Worm (Caenorhabditis elegans): ENCODE measurements around the gene W02B3.3.
"Not testable (repeated sequence)": the region's sequence is repeated elsewhere in the genome, so short reads cannot be mapped to it uniquely, and the experiment has no call there.

Gene W02B3.3

DNA sequence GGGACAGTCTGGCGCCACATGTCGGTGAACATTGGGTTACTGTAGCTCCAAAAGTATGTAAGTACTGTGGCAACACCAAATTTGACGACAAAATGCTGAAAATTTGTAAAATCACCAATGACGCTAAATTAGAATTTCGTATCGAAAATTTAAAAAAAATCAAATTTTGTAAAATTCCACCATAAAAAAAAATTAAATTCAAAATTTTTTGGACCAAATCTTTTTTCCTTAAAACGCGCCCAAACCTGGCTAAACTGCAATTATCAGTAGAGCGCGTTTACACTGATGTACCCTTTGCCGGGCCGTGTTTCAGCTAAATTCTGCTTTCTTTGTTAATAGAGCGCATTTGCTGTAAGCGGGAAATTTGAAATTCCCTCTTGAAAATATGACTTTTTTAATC is 36.8 kb downstream of the W02B3.3 start, which contains the start of gene T19C3.6:
Gene T19C3.6 (minus strand): TSS at position 101 of the 400 bp plus-strand sequence.
- peak; percentile 72 for TF ChIP-seq lin-38 (GFP tag; IDR thresholded peaks at IDR 0.05)
- no peak for TF ChIP-seq lim-7 (GFP tag; IDR thresholded peaks at IDR 0.05)

DNA sequence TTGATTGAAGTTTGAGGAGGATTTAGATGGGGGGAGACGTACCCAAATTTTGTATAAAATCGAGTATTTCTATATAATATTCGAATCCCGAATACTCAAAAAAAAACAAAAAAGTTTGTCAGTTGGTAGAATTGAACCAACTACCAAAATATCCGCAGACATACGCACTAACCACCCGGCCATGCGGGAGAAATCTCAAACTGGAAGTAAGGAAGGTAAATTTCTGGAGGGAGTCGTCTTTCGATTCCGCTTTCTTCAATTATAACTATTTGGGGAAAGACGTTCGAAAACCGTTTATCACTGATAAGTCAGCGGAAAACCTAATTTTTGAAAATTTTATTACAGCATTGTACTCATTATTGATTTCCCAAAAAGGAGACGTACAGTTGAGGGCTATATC is 39.3 kb downstream of the W02B3.3 start:
- TF ChIP-seq ceh-20 (GFP tag; IDR thresholded peaks at IDR 0.05) (0 out of 2 replicates have a peak, but pooled peaks have one; percentile 25), lim-7 (GFP tag; IDR thresholded peaks at IDR 0.05) (peak; percentile 71), lin-38 (GFP tag; IDR thresholded peaks at IDR 0.05) (peak; percentile 66), T26A8.4 (GFP tag; IDR thresholded peaks at IDR 0.05) (0 out of 2 replicates have a peak, but pooled peaks have one; percentile 36), dmd-8 (GFP tag; IDR thresholded peaks at IDR 0.05) (peak; percentile 76), snpc-1.2 (GFP tag; IDR thresholded peaks at IDR 0.05) (peak; percentile 63), vab-7 (GFP tag; IDR thresholded peaks at IDR 0.05) (peak; percentile 59; the same call in 1 of the 2 replicates), F26F4.8 (GFP tag; conservative IDR thresholded peaks at IDR 0.05) (0 out of 2 replicates have a peak, but pooled peaks have one; percentile 69), egl-43 (GFP tag; IDR thresholded peaks at IDR 0.05) (peak; percentile 72), arid-1 (GFP tag; conservative IDR thresholded peaks at IDR 0.05) (peak; percentile 66; the same call in 1 of the 2 replicates), F44E2.7 (GFP tag; IDR thresholded peaks at IDR 0.05) (0 out of 2 replicates have a peak, but pooled peaks have one; percentile 57), D1046.2 (GFP tag; IDR thresholded peaks at IDR 0.05) (peak; percentile 63; the same call in 1 of the 2 replicates), mes-2 (tag; optimal IDR thresholded peaks at IDR 0.05; ENCODE audit: poor library complexity, severe bottlenecking) (peak; percentile 31), tra-1 (GFP tag; IDR thresholded peaks at IDR 0.05) (0 out of 2 replicates have a peak, but pooled peaks have one; percentile 45), Y48G9A.11 (GFP tag; IDR thresholded peaks at IDR 0.05) (peak; percentile 57; the same call in 1 of the 2 replicates), hmg-1.1 (GFP tag; IDR thresholded peaks at IDR 0.05) (peak; percentile 48; the same call in 1 of the 2 replicates), pha-4 (GFP tag; IDR thresholded peaks at IDR 0.05) (peak; percentile 61; the same call in 1 of the 2 replicates), Y105C5A.15 (GFP tag; IDR thresholded peaks at IDR 0.05) (0 out of 2 replicates have a peak, but pooled peaks have one; percentile 58)
- not testable (repeated sequence) for TF ChIP-seq pha-4 (tag; optimal IDR thresholded peaks at IDR 0.05)

DNA sequence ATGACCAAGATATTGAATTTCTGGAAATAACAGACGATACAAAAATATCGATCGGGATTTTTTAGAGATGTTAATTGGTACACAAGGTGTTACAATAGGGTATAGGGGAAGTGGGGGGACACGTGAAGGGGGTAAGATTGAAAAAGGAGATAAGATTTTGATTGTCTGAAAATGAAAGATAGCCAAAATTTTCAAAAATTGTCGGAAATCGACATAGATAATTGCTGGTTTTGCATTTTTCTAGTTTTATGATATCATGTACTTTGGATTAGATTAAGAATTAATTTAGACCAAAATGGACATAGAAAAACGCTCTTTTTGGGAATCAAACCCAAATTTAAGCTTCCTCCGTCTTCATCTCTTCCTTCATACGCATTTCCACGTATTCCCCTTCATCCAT is 40.4 kb downstream of the W02B3.3 start, which contains the start of gene T19C3.5:
Gene T19C3.5 (minus strand): TSS at position 101 of the 400 bp plus-strand sequence.
- TF ChIP-seq Y105C5A.15 (GFP tag; IDR thresholded peaks at IDR 0.05) (no peak), ceh-44 (GFP tag; IDR thresholded peaks at IDR 0.05) (no peak), aly-2 (tag; optimal IDR thresholded peaks at IDR 0.05) (no peak), nhr-25 (tag; optimal IDR thresholded peaks at IDR 0.05; ENCODE audit: borderline replicate concordance, insufficient read depth) (no peak), lin-38 (GFP tag; IDR thresholded peaks at IDR 0.05) (no peak), D1046.2 (GFP tag; IDR thresholded peaks at IDR 0.05) (no peak), F49E8.2 (tag; optimal IDR thresholded peaks at IDR 0.05; ENCODE audit: borderline replicate concordance) (no peak), mes-2 (tag; optimal IDR thresholded peaks at IDR 0.05; ENCODE audit: poor library complexity, severe bottlenecking) (no peak), ztf-11 (tag; optimal IDR thresholded peaks at IDR 0.05) (no peak), ceh-20 (GFP tag; IDR thresholded peaks at IDR 0.05) (no peak), T20F7.1 (GFP tag; optimal IDR thresholded peaks at IDR 0.05) (no peak), lsy-2 (tag; optimal IDR thresholded peaks at IDR 0.05) (no peak), nhr-77 (tag; optimal IDR thresholded peaks at IDR 0.05) (no peak), set-16 (GFP tag; IDR thresholded peaks at IDR 0.05) (no peak), ceh-62 (tag; optimal IDR thresholded peaks at IDR 0.05) (no peak), dmd-9 (GFP tag; IDR thresholded peaks at IDR 0.05) (no peak), aha-1 (tag) (no peak), nhr-11 (tag; optimal IDR thresholded peaks at IDR 0.05) (no peak), unc-62 (GFP tag; optimal IDR thresholded peaks at IDR 0.05 in 1 of 2) (no peak), unc-62 (tag; optimal IDR thresholded peaks at IDR 0.05) (no peak)

DNA sequence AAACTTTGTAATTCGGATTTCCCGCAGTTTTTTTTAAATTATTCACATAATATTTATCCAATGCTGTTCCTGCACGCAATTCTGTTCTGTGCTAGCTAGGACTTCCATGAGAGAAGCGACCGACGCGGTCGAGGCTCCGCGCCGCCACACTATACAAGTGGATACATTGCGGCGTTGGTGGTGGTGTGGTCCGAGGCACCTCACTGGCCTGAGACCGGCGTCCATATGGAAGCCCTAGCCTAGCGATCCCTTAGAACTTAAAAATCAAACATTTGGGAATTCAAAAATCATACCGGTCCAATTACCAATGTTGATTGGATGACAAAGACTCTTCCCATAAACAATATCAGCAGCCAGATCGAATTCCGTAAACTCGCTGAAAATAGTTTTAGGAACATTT is 42.1 kb downstream of the W02B3.3 start:
- TF ChIP-seq aha-1 (tag) = peak; percentile 56
- TF ChIP-seq snpc-1.2 (GFP tag; IDR thresholded peaks at IDR 0.05) = no peak
